Fruit fly (Drosophila melanogaster): ENCODE results near the gene ema.

ema gene

dm6 chr3R:16403023-16403733 is 38.3 kb downstream of the ema start, which contains the start of gene ss:
Gene ss (minus strand): TSS chr3R:16403690.
- TF ChIP-seq CG8089 (GFP tag; optimal IDR thresholded peaks at IDR 0.05): no peak
- no peak for TF ChIP-seq gsb (GFP tag; IDR thresholded peaks at IDR 0.05)
- no peak for TF ChIP-seq ttk (GFP tag; IDR thresholded peaks at IDR 0.05)
- no peak for TF ChIP-seq NFAT (GFP tag; IDR thresholded peaks at IDR 0.05)
- no peak for TF ChIP-seq Nf-YC (tag; optimal IDR thresholded peaks at IDR 0.05)
- no peak for TF ChIP-seq NC2β (GFP tag; optimal IDR thresholded peaks at IDR 0.05)
- TF ChIP-seq CG43689 (GFP tag; IDR thresholded peaks at IDR 0.05): no peak
- no peak for TF ChIP-seq ind (GFP tag; optimal IDR thresholded peaks at IDR 0.05)
- no peak for TF ChIP-seq CG10267 (tag; optimal IDR thresholded peaks at IDR 0.05)
- TF ChIP-seq gcm (GFP tag; optimal IDR thresholded peaks at IDR 0.05): no peak
- no peak for TF ChIP-seq BEAF-32 (GFP tag; optimal IDR thresholded peaks at IDR 0.05)
- TF ChIP-seq chinmo (GFP tag; IDR thresholded peaks at IDR 0.05; ENCODE audit: partially characterized antibody): 0 out of 4 replicates have a peak, but pooled peaks have one; percentile 48
- TF ChIP-seq CG9932 (GFP tag; IDR thresholded peaks at IDR 0.05): 0 out of 2 replicates have a peak, but pooled peaks have one; percentile 9
- no peak for TF ChIP-seq zfh1 (GFP tag; IDR thresholded peaks at IDR 0.05)
- no peak for TF ChIP-seq Rfx (GFP tag; IDR thresholded peaks at IDR 0.05)
- TF ChIP-seq dimm (GFP tag; IDR thresholded peaks at IDR 0.05): no peak
- TF ChIP-seq psq (GFP tag; optimal IDR thresholded peaks at IDR 0.05): no peak
- TF ChIP-seq unc-4 (GFP tag; IDR thresholded peaks at IDR 0.05; ENCODE audit: partially characterized antibody): no peak
- no peak for TF ChIP-seq Fer2 (tag; optimal IDR thresholded peaks at IDR 0.05)
- no peak for TF ChIP-seq dati (GFP tag; IDR thresholded peaks at IDR 0.05)
- TF ChIP-seq Antp (GFP tag; optimal IDR thresholded peaks at IDR 0.05): no peak
- TF ChIP-seq CG30020 (tag; optimal IDR thresholded peaks at IDR 0.05): no peak
- TF ChIP-seq Ssrp (tag; optimal IDR thresholded peaks at IDR 0.05): no peak
- no peak for TF ChIP-seq YL-1 (GFP tag; optimal IDR thresholded peaks at IDR 0.05)
- TF ChIP-seq Bdp1 (GFP tag; optimal IDR thresholded peaks at IDR 0.05): no peak
- no peak for TF ChIP-seq CG10321 (GFP tag; IDR thresholded peaks at IDR 0.05)
- no peak for TF ChIP-seq gro (GFP tag; optimal IDR thresholded peaks at IDR 0.05)
- no peak for TF ChIP-seq jing (GFP tag; optimal IDR thresholded peaks at IDR 0.05)
- no peak for TF ChIP-seq B-H1 (GFP tag; IDR thresholded peaks at IDR 0.05)
- no peak for TF ChIP-seq CG13894 (tag; optimal IDR thresholded peaks at IDR 0.05)
- TF ChIP-seq CG2875 (GFP tag; optimal IDR thresholded peaks at IDR 0.05): no peak
- no peak for TF ChIP-seq hkb (optimal IDR thresholded peaks at IDR 0.05)
- TF ChIP-seq hkb (GFP tag; IDR thresholded peaks at IDR 0.05): no peak
- no peak for TF ChIP-seq CG16813 (GFP tag; IDR thresholded peaks at IDR 0.05; ENCODE audit: partially characterized antibody)
- TF ChIP-seq danr (GFP tag; IDR thresholded peaks at IDR 0.05): no peak
- TF ChIP-seq mld (GFP tag; IDR thresholded peaks at IDR 0.05; ENCODE audit: partially characterized antibody): no peak
- TF ChIP-seq CG13296 (GFP tag; optimal IDR thresholded peaks at IDR 0.05): no peak
- no peak for TF ChIP-seq Stat92E (GFP tag; optimal IDR thresholded peaks at IDR 0.05)
- peak; percentile 65 for TF ChIP-seq CG4360 (GFP tag; IDR thresholded peaks at IDR 0.05)
- no peak for TF ChIP-seq MTF-1 (GFP tag; optimal IDR thresholded peaks at IDR 0.05; ENCODE audit: borderline replicate concordance)
- no peak for TF ChIP-seq so (GFP tag; IDR thresholded peaks at IDR 0.05)
- TF ChIP-seq CG10462 (GFP tag; optimal IDR thresholded peaks at IDR 0.05): no peak
- TF ChIP-seq CG8478 (optimal IDR thresholded peaks at IDR 0.05): no peak
- TF ChIP-seq CG14860 (GFP tag; IDR thresholded peaks at IDR 0.05; ENCODE audit: partially characterized antibody): 0 out of 3 replicates have a peak, but pooled peaks have one; percentile 32
- TF ChIP-seq Hey (tag; optimal IDR thresholded peaks at IDR 0.05): no peak
- no peak for TF ChIP-seq Chrac-16 (GFP tag; optimal IDR thresholded peaks at IDR 0.05)
- no peak for TF ChIP-seq Gug (GFP tag; IDR thresholded peaks at IDR 0.05)
- no peak for TF ChIP-seq Trl (optimal IDR thresholded peaks at IDR 0.05)
- TF ChIP-seq Trl (GFP tag; optimal IDR thresholded peaks at IDR 0.05): no peak
- TF ChIP-seq D19A (tag; optimal IDR thresholded peaks at IDR 0.05): no peak
- no peak for TF ChIP-seq stwl (tag; optimal IDR thresholded peaks at IDR 0.05)
